Worm (Caenorhabditis elegans): ENCODE results near the gene mbk-1.

DNA sequence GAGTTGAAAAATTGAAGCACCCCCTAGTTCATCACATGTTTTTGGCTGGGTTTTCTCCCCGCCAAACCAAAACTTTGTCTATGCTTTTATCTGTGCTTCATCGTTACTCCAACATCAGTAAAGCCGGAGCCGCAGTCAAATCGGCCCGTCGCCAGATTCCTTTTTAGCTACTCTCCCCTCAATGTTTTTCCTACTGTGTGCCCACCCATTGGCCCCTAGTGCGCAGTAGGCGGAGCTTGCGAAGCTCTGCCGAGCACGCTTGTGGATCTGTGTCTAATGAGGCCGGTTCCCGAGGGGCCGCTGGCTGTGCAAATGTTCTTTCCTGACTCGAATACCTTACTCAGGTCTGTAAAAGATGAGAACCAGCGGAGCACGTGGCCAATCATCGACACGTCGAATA is 48.0 kb downstream of the mbk-1 start:
- TF ChIP-seq tbx-11 (GFP tag; IDR thresholded peaks at IDR 0.05): no peak
- no peak for TF ChIP-seq ama-1 (optimal IDR thresholded peaks at IDR 0.05)
- TF ChIP-seq hnd-1 (tag; optimal IDR thresholded peaks at IDR 0.05): no peak
- no peak for TF ChIP-seq F13C5.2 (tag; optimal IDR thresholded peaks at IDR 0.05)
- no peak for TF ChIP-seq scrt-1 (GFP tag; IDR thresholded peaks at IDR 0.05)
- TF ChIP-seq sea-1 (GFP tag; conservative IDR thresholded peaks at IDR 0.05): no peak
- no peak for TF ChIP-seq hmbx-1 (tag; optimal IDR thresholded peaks at IDR 0.05)
- TF ChIP-seq ceh-36 (tag; optimal IDR thresholded peaks at IDR 0.05): no peak

Data from whole organism, early embryonic.